Worm (Caenorhabditis elegans) whole organism, L2 larva: ENCODE results near the gene sdz-10.

Source experiments
- alr-1 ChIP-seq: fragments of 150-350 bp; optimal IDR thresholded peaks from 2 replicates; lab custom pipeline; 2014; ENCODE audit warnings: missing biosample characterization, missing genetic modification characterization
- ama-1 ChIP-seq: fragments of 150-350 bp; optimal IDR thresholded peaks from 2 replicates; lab custom pipeline; 2018; ENCODE audit warnings: inconsistent platforms
- blmp-1 ChIP-seq: sonication (generic microtip); optimal IDR thresholded peaks from 2 replicates; lab custom pipeline; 2017; ENCODE audit warnings: missing genetic modification characterization, mild to moderate bottlenecking, missing compliant biosample characterization, antibody characterized with exemption, moderate library complexity; ENCODE audit not compliant: insufficient read depth
- elt-3 ChIP-seq: sonication (generic microtip); optimal IDR thresholded peaks from 2 replicates; lab custom pipeline; 2017; ENCODE audit warnings: missing biosample characterization, missing genetic modification characterization
- mdl-1 ChIP-seq, 2 experiments: fragments of 150-350 bp in 1 of 2; sonication (generic microtip) in 1 of 2; optimal IDR thresholded peaks; 2 replicates each; lab custom pipeline; 2017; ENCODE audit warnings: missing biosample characterization in 2 of 2, missing genetic modification characterization in 2 of 2
- snpc-4 ChIP-seq: fragments of 150-350 bp; optimal IDR thresholded peaks from 2 replicates; lab custom pipeline; 2014; ENCODE audit warnings: missing biosample characterization, missing genetic modification characterization
- unc-62 ChIP-seq: fragments of 150-350 bp; optimal IDR thresholded peaks from 2 replicates; lab custom pipeline; 2014; ENCODE audit warnings: missing biosample characterization, missing genetic modification reagents, missing genetic modification characterization
- ztf-11 ChIP-seq: sonication (generic microtip); optimal IDR thresholded peaks from 2 replicates; lab custom pipeline; 2017; ENCODE audit warnings: missing biosample characterization, missing genetic modification characterization

DNA sequence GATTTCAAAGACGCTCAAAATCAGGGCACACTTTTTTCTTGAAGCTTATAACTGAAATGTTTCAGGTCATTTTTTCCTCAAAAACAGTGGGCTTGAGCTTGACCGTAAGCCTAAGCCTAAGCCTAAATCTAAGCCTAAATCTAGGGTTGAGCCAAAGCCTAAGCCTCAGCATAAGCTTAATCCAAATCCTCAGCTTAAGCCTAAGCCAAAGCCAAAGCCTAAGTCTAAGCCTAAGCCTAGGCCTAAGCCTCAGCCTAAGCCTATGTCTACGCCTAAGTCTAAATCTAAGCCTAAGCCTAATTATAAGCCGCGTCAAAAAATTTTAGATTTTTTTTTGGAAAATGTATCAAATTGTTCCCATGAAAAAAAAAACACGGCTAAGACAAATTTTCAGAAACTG is 37.8 kb downstream of the sdz-10 start:
- no peak for TF ChIP-seq snpc-4 (tag; lab: Kevin White, UChicago)
- TF ChIP-seq alr-1 (tag; lab: Kevin White, UChicago), result no peak
- no peak for TF ChIP-seq blmp-1 (tag; lab: Kevin White, UChicago)
- TF ChIP-seq ama-1, result no peak
- no peak for TF ChIP-seq mdl-1 (tag; optimal IDR thresholded peaks at IDR 0.05; lab: Kevin White, UChicago)
- no peak for TF ChIP-seq elt-3 (tag; lab: Kevin White, UChicago)
- TF ChIP-seq ztf-11, result no peak
- no peak for TF ChIP-seq unc-62 (GFP tag; lab: Kevin White, UChicago)
